Fruit fly (Drosophila melanogaster): ENCODE results near the gene CG5885.

The CG5885 gene

dm6 chr2L:9954119-9954518 lies 36.0 kb upstream of the CG5885 start, which contains the start of the genes CG13126 and CG4709 (continued):
- peak; percentile 81; the same call in 1 of the 3 replicates for TF ChIP-seq CG3726 (GFP tag; IDR thresholded peaks at IDR 0.05)
- peak; percentile 85 for TF ChIP-seq HmgZ (tag; optimal IDR thresholded peaks at IDR 0.05)
- TF ChIP-seq CG7372 (GFP tag; IDR thresholded peaks at IDR 0.05) = peak; percentile 83
- TF ChIP-seq pan (optimal IDR thresholded peaks at IDR 0.05) = no peak
- TF ChIP-seq pan (GFP tag; optimal IDR thresholded peaks at IDR 0.05 in 1 of 2, IDR thresholded peaks at IDR 0.05 in 1 of 2) = peak in 1 of 2 experiments; percentile 94
- peak; percentile 28 for TF ChIP-seq Side (GFP tag; optimal IDR thresholded peaks at IDR 0.05)
- peak; percentile 51 to 91 for TF ChIP-seq Hr51 (GFP tag; optimal IDR thresholded peaks at IDR 0.05)
- TF ChIP-seq CG6254 (GFP tag; optimal IDR thresholded peaks at IDR 0.05) = peak; percentile 92
- TF ChIP-seq Fer3 (tag; optimal IDR thresholded peaks at IDR 0.05) = peak; percentile 94
- peak; percentile 77 for TF ChIP-seq ssp (GFP tag; IDR thresholded peaks at IDR 0.05)
- peak; percentile 71; the same call in 1 of the 2 replicates for TF ChIP-seq rib (GFP tag; IDR thresholded peaks at IDR 0.05)
- no peak for TF ChIP-seq eve (GFP tag; optimal IDR thresholded peaks at IDR 0.05)
- TF ChIP-seq tio (GFP tag; optimal IDR thresholded peaks at IDR 0.05) = peak; percentile 78
- peak; percentile 93 for TF ChIP-seq gsb-n (tag; optimal IDR thresholded peaks at IDR 0.05)
- peak; percentile 93 for TF ChIP-seq unpg (GFP tag; optimal IDR thresholded peaks at IDR 0.05)
- TF ChIP-seq hkb (optimal IDR thresholded peaks at IDR 0.05) = no peak
- TF ChIP-seq hkb (GFP tag; IDR thresholded peaks at IDR 0.05) = peak; percentile 91
- TF ChIP-seq CG18476 (GFP tag; optimal IDR thresholded peaks at IDR 0.05) = peak; percentile 81
- TF ChIP-seq CG1647 (GFP tag; optimal IDR thresholded peaks at IDR 0.05) = peak; percentile 59
- peak; percentile 92 for TF ChIP-seq Dek (tag; optimal IDR thresholded peaks at IDR 0.05)
- no peak for TF ChIP-seq gt (GFP tag; IDR thresholded peaks at IDR 0.05)
- peak; percentile 88 for TF ChIP-seq esg (GFP tag; conservative IDR thresholded peaks at IDR 0.05)
- peak; percentile 64 for TF ChIP-seq CG18011 (GFP tag; optimal IDR thresholded peaks at IDR 0.05)
- peak; percentile 67 for TF ChIP-seq sd (tag; optimal IDR thresholded peaks at IDR 0.05)
- peak; percentile 90 for TF ChIP-seq CG8388 (GFP tag; optimal IDR thresholded peaks at IDR 0.05)
- peak; percentile 57 for TF ChIP-seq CG4707 (GFP tag; optimal IDR thresholded peaks at IDR 0.05)
- TF ChIP-seq CG1602 (GFP tag; optimal IDR thresholded peaks at IDR 0.05) = peak; percentile 89
- TF ChIP-seq ara (GFP tag; IDR thresholded peaks at IDR 0.05) = peak; percentile 89
- no peak for TF ChIP-seq tna (GFP tag; IDR thresholded peaks at IDR 0.05; ENCODE audit: partially characterized antibody)
- peak; percentile 29 for TF ChIP-seq NK7.1 (GFP tag; optimal IDR thresholded peaks at IDR 0.05)
- TF ChIP-seq CG1529 (GFP tag; optimal IDR thresholded peaks at IDR 0.05) = peak; percentile 70
- peak; percentile 90 for TF ChIP-seq Med (GFP tag)
- TF ChIP-seq CG32767 (GFP tag; IDR thresholded peaks at IDR 0.05) = peak; percentile 88
- TF ChIP-seq CG1024 (GFP tag; IDR thresholded peaks at IDR 0.05) = peak; percentile 66; the same call in 1 of the 2 replicates
- peak; percentile 58 for TF ChIP-seq CG3838 (GFP tag; optimal IDR thresholded peaks at IDR 0.05)
- TF ChIP-seq CG7839 (tag; optimal IDR thresholded peaks at IDR 0.05) = peak; percentile 94
- TF ChIP-seq Ada2b (GFP tag; IDR thresholded peaks at IDR 0.05) = peak; percentile 80
- no peak for TF ChIP-seq fd64A (GFP tag; optimal IDR thresholded peaks at IDR 0.05)
- 0 out of 2 replicates have a peak, but pooled peaks have one; percentile 18 for TF ChIP-seq bbx (GFP tag; IDR thresholded peaks at IDR 0.05; ENCODE audit: partially characterized antibody)
- no peak for TF ChIP-seq Bgb (GFP tag; IDR thresholded peaks at IDR 0.05; ENCODE audit: partially characterized antibody)
- TF ChIP-seq sima (GFP tag; optimal IDR thresholded peaks at IDR 0.05) = no peak
- peak; percentile 79 for TF ChIP-seq CG31224 (GFP tag; IDR thresholded peaks at IDR 0.05)
- peak; percentile 33 for TF ChIP-seq pnt (GFP tag; optimal IDR thresholded peaks at IDR 0.05)
- TF ChIP-seq chif (GFP tag; optimal IDR thresholded peaks at IDR 0.05) = peak in 1 of 2 experiments; percentile 42
- peak; percentile 45; the same call in 1 of the 3 replicates for TF ChIP-seq CG6175 (GFP tag; IDR thresholded peaks at IDR 0.05)
- TF ChIP-seq pb (GFP tag; optimal IDR thresholded peaks at IDR 0.05) = no peak
- TF ChIP-seq CG7745 (tag; optimal IDR thresholded peaks at IDR 0.05) = no peak
- TF ChIP-seq nerfin-1 (tag; optimal IDR thresholded peaks at IDR 0.05) = peak; percentile 92
- TF ChIP-seq MBD-R2 (GFP tag; IDR thresholded peaks at IDR 0.05) = peak; percentile 99
- TF ChIP-seq Dip2 (GFP tag; IDR thresholded peaks at IDR 0.05) = no peak
- peak; percentile 46 for TF ChIP-seq mam (GFP tag; optimal IDR thresholded peaks at IDR 0.05)
